Fruit fly (Drosophila melanogaster) whole organism, embryonic: ENCODE results near the gene Osi20.

Experiments used
- CG10366 ChIP-seq: fragments of 200-800 bp; sonication (Bioruptor generic); IDR thresholded peaks from 2 replicates; pipeline ENCODE4 v1.3.6; 2022; ENCODE audit warnings: missing biosample characterization, missing genetic modification characterization
- CG8478 ChIP-seq: fragments of >200 bp; optimal IDR thresholded peaks from 2 replicates; lab custom pipeline; 2018
- GATAe ChIP-seq: fragments of 200-800 bp; sonication (Bioruptor generic); conservative IDR thresholded peaks from 2 replicates; pipeline ENCODE4 v1.3.6; 2022; ENCODE audit warnings: missing biosample characterization, missing genetic modification characterization
- lbe ChIP-seq: fragments of 200-800 bp; sonication (Bioruptor generic); optimal IDR thresholded peaks from 2 replicates; lab custom pipeline; 2016; ENCODE audit warnings: missing biosample characterization, mild to moderate bottlenecking, missing genetic modification characterization
- usp ChIP-seq: fragments of >200 bp; optimal IDR thresholded peaks from 2 replicates; lab custom pipeline; 2017; ENCODE audit warnings: missing biosample characterization, missing genetic modification characterization

DNA sequence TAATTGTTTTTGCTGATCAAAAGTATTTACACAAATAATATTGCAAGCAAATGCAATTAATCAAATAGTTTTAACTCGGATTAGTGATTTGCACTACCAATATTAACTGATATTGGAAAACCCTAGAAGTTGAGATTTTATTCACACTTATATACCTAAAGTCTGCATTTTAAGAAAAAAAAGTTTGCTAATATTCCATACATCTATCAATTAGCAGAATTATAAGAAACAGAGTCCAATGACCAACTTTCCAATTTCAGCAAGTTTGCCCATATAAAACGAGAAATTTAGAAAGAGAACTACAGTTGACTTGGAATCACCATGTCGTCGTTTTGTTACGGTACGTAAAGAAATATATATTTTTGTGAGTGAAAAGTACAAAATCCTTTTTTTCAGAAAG is 33.3 kb upstream of the Osi20 start, which contains the start of gene CG46026:
- TF ChIP-seq CG10366 = no peak
- no peak for TF ChIP-seq lbe (GFP tag; lab: Kevin White, UChicago)
- TF ChIP-seq usp (GFP tag; lab: Kevin White, UChicago) = no peak
- TF ChIP-seq GATAe (GFP tag; lab: Robert Waterston, UW) = no peak
- TF ChIP-seq CG8478 (lab: Kevin White, UChicago) = no peak
